Fruit fly (Drosophila melanogaster) whole organism, wandering third instar larva: ENCODE data around the gene CG6508.

Experiments used
- Abd-B ChIP-seq: fragments of >200 bp; optimal IDR thresholded peaks from 2 replicates; lab custom pipeline; 2017; ENCODE audit warnings: missing biosample characterization, missing genetic modification characterization
- CG32264 ChIP-seq: fragments of 200-800 bp; sonication (Bioruptor generic); optimal IDR thresholded peaks from 2 replicates; lab custom pipeline; 2016; ENCODE audit warnings: missing biosample characterization, missing genetic modification characterization
- CG9705 ChIP-seq: fragments of 200-800 bp; sonication (Bioruptor generic); optimal IDR thresholded peaks from 2 replicates; lab custom pipeline; 2018; ENCODE audit warnings: missing biosample characterization, mild to moderate bottlenecking, missing genetic modification characterization
- Dfd ChIP-seq: fragments of >200 bp; optimal IDR thresholded peaks from 2 replicates; lab custom pipeline; 2017; ENCODE audit warnings: missing biosample characterization, missing genetic modification characterization
- Dif ChIP-seq: fragments of 200-275, 200-300 bp; sonication (Bioruptor generic); optimal IDR thresholded peaks from 2 replicates; lab custom pipeline; 2018; ENCODE audit warnings: missing biosample characterization, missing genetic modification characterization; ENCODE audit not compliant: partially characterized antibody
- GATAd ChIP-seq: sonication (Bioruptor generic); optimal IDR thresholded peaks from 2 replicates; lab custom pipeline; 2016; ENCODE audit warnings: missing biosample characterization, missing genetic modification characterization
- HLH106 ChIP-seq: fragments of 200-800 bp; optimal IDR thresholded peaks from 3 replicates; lab custom pipeline; 2019; ENCODE audit warnings: missing biosample characterization, mild to moderate bottlenecking, missing genetic modification characterization, moderate library complexity
- Hnf4 ChIP-seq: fragments of 200-800 bp; sonication (Bioruptor generic); optimal IDR thresholded peaks from 2 replicates; lab custom pipeline; 2016; ENCODE audit warnings: missing biosample characterization, mild to moderate bottlenecking, missing genetic modification characterization
- Hr78 ChIP-seq: fragments of >200 bp; optimal IDR thresholded peaks from 2 replicates; lab custom pipeline; 2017; ENCODE audit warnings: missing biosample characterization, missing genetic modification characterization
- Jra ChIP-seq: sonication (Bioruptor generic); optimal IDR thresholded peaks from 2 replicates; lab custom pipeline; 2016; ENCODE audit warnings: missing biosample characterization, missing genetic modification characterization
- Mio ChIP-seq: sonication (Bioruptor generic); optimal IDR thresholded peaks from 2 replicates; lab custom pipeline; 2016; ENCODE audit warnings: missing biosample characterization, missing genetic modification characterization
- Myc ChIP-seq: fragments of >200 bp; optimal IDR thresholded peaks from 2 replicates; lab custom pipeline; 2017
- N ChIP-seq: fragments of >200 bp; optimal IDR thresholded peaks from 2 replicates; lab custom pipeline; 2018; ENCODE audit warnings: missing biosample characterization, missing external identifiers, missing genetic modification characterization
- OdsH ChIP-seq: fragments of 200-800 bp; sonication (Bioruptor generic); optimal IDR thresholded peaks from 2 replicates; lab custom pipeline; 2016; ENCODE audit warnings: missing biosample characterization, mild to moderate bottlenecking, missing genetic modification characterization
- Rel ChIP-seq, 2 experiments: fragments of 200-800 bp; sonication (Bioruptor generic) in 1 of 2; optimal IDR thresholded peaks; 2 replicates in 1 of 2; 3 replicates in 1 of 2; lab custom pipeline; 2016 to 2019; ENCODE audit warnings: mild to moderate bottlenecking in 2 of 2, missing biosample characterization in 2 of 2, missing genetic modification characterization in 2 of 2, moderate library complexity in 1 of 2
- Sp1 ChIP-seq: fragments of 200-800 bp; sonication (Bioruptor generic); optimal IDR thresholded peaks from 3 replicates; lab custom pipeline; 2019; ENCODE audit warnings: missing biosample characterization, mild to moderate bottlenecking, missing genetic modification characterization, moderate library complexity
- Vsx2 ChIP-seq: fragments of 200-300, 225-300 bp; sonication (Bioruptor generic); optimal IDR thresholded peaks from 2 replicates; lab custom pipeline; 2018; ENCODE audit warnings: missing biosample characterization, missing genetic modification characterization; ENCODE audit not compliant: partially characterized antibody
- br ChIP-seq: fragments of 200-800 bp; sonication (Bioruptor generic); optimal IDR thresholded peaks from 2 replicates; lab custom pipeline; 2016; ENCODE audit warnings: missing biosample characterization, missing genetic modification characterization
- brk ChIP-seq: fragments of 200-800 bp; sonication (Bioruptor generic); optimal IDR thresholded peaks from 2 replicates; lab custom pipeline; 2016; ENCODE audit warnings: missing biosample characterization, mild to moderate bottlenecking, missing genetic modification characterization
- dl ChIP-seq, 2 experiments: fragments of 175-275, 200-275 bp in 1 of 2; fragments of 200-275 bp in 1 of 2; sonication (Bioruptor generic); optimal IDR thresholded peaks; lab custom pipeline; 2018; ENCODE audit warnings: mild to moderate bottlenecking in 2 of 2, missing biosample characterization in 2 of 2, missing genetic modification characterization in 2 of 2, moderate library complexity in 2 of 2; ENCODE audit not compliant: partially characterized antibody in 2 of 2, insufficient read depth in 1 of 2
- dmrt93B ChIP-seq: fragments of 200-800 bp; sonication (Bioruptor generic); optimal IDR thresholded peaks from 2 replicates; lab custom pipeline; 2018; ENCODE audit warnings: missing biosample characterization, mild to moderate bottlenecking, missing genetic modification characterization
- dsf ChIP-seq: sonication (Bioruptor generic); optimal IDR thresholded peaks from 2 replicates; lab custom pipeline; 2016; ENCODE audit warnings: missing biosample characterization, missing genetic modification characterization, borderline replicate concordance
- ey ChIP-seq: fragments of 200-800 bp; sonication (Bioruptor generic); optimal IDR thresholded peaks from 2 replicates; lab custom pipeline; 2016; ENCODE audit warnings: missing biosample characterization, missing genetic modification characterization
- foxo ChIP-seq, 2 experiments: fragments of 200-800 bp; sonication (Bioruptor generic); optimal IDR thresholded peaks; 2 replicates in 1 of 2; 3 replicates in 1 of 2; lab custom pipeline; 2016 to 2017; ENCODE audit warnings: missing biosample characterization in 2 of 2, missing genetic modification characterization in 2 of 2
- fru ChIP-seq: fragments of 200-800 bp; sonication (Bioruptor generic); optimal IDR thresholded peaks from 3 replicates; lab custom pipeline; 2016; ENCODE audit warnings: missing biosample characterization, mild to moderate bottlenecking, missing genetic modification characterization
- h ChIP-seq: fragments of 200-800 bp; sonication (Bioruptor generic); optimal IDR thresholded peaks from 3 replicates; lab custom pipeline; 2016; ENCODE audit warnings: missing biosample characterization, mild to moderate bottlenecking, missing genetic modification characterization
- jim ChIP-seq: fragments of 175-275, 200-325 bp; sonication (Bioruptor generic); optimal IDR thresholded peaks from 2 replicates; lab custom pipeline; 2016; ENCODE audit warnings: missing biosample characterization, mild to moderate bottlenecking, missing genetic modification characterization
- lola ChIP-seq: fragments of >200 bp; optimal IDR thresholded peaks from 2 replicates; lab custom pipeline; 2017; ENCODE audit warnings: missing biosample characterization, missing genetic modification characterization
- pan ChIP-seq: fragments of >200 bp; optimal IDR thresholded peaks from 2 replicates; lab custom pipeline; 2017
- psq ChIP-seq: fragments of 200-800 bp; sonication (Bioruptor generic); optimal IDR thresholded peaks from 3 replicates; lab custom pipeline; 2017; ENCODE audit warnings: missing biosample characterization, mild to moderate bottlenecking, missing genetic modification characterization, moderate library complexity
- sage ChIP-seq: fragments of 200-800 bp; sonication (Bioruptor generic); optimal IDR thresholded peaks from 2 replicates; lab custom pipeline; 2016; ENCODE audit warnings: missing biosample characterization, mild to moderate bottlenecking, missing genetic modification characterization
- sv ChIP-seq: fragments of 200-800 bp; sonication (Bioruptor generic); optimal IDR thresholded peaks from 3 replicates; lab custom pipeline; 2016; ENCODE audit warnings: missing biosample characterization, missing genetic modification characterization
- usp ChIP-seq: fragments of >200 bp; optimal IDR thresholded peaks from 2 replicates; lab custom pipeline; 2017; ENCODE audit warnings: missing biosample characterization, missing genetic modification characterization
- woc ChIP-seq: sonication (Bioruptor generic); optimal IDR thresholded peaks from 2 replicates; lab custom pipeline; 2016; ENCODE audit warnings: missing biosample characterization, mild to moderate bottlenecking, missing genetic modification characterization

Gene CG6508

DNA sequence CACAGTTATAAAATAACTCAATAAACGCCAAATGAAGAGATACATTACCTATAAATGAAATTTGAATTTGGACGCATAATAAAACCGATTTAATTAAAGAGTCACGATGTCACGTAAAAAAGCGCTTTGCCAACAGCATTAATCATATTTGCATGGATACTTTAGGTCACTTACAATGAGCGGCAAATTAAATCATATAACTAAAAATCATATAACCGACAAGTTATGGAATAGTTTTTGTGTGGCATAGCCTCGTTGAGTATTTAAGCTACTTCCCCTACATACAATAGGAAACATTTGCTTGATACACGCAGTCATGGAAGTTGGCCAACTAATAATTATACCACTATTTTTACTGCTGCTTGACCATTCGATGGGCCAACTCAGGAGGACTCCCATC is at the start of gene CG6508:
TSS of gene CG6508 (plus strand) at position 301 of the 400 bp plus-strand sequence.
- TF ChIP-seq foxo (GFP tag; optimal IDR thresholded peaks at IDR 0.05; lab: Kevin White, UChicago) (no peak), N (GFP tag; lab: Kevin White, UChicago) (no peak), CG9705 (no peak), dl (GFP tag; optimal IDR thresholded peaks at IDR 0.05; lab: Kevin White, UChicago; ENCODE audit: insufficient read depth in 1 of 2, partially characterized antibody in 2 of 2) (no peak), ey (GFP tag; lab: Kevin White, UChicago) (no peak), Hr78 (GFP tag; lab: Kevin White, UChicago) (no peak), woc (GFP tag; lab: Kevin White, UChicago) (no peak), h (GFP tag; lab: Kevin White, UChicago) (no peak), HLH106 (no peak), br (no peak), usp (GFP tag; lab: Kevin White, UChicago) (no peak), Sp1 (GFP tag; lab: Kevin White, UChicago) (no peak), psq (GFP tag; lab: Kevin White, UChicago) (no peak), Dif (GFP tag; lab: Kevin White, UChicago) (no peak), fru (GFP tag; lab: Kevin White, UChicago) (no peak), Vsx2 (GFP tag; lab: Kevin White, UChicago) (no peak)
- TF ChIP-seq, all 38 proteins: peak for 0

dm6 chr2L:10769708-10770107 is 49.2 kb upstream of the CG6508 start, which contains the start of gene CG6724:
TSS of gene CG6724 (minus strand) at chr2L:10769952.
- TF ChIP-seq lola = no peak
- TF ChIP-seq CG32264 (GFP tag; lab: Kevin White, UChicago) = no peak
- TF ChIP-seq br = no peak
- no peak for TF ChIP-seq OdsH
- no peak for TF ChIP-seq fru (GFP tag; lab: Kevin White, UChicago)
- TF ChIP-seq usp (GFP tag; lab: Kevin White, UChicago) = no peak
- TF ChIP-seq dmrt93B (GFP tag; lab: Kevin White, UChicago) = no peak
- no peak for TF ChIP-seq ey (GFP tag; lab: Kevin White, UChicago)
- no peak for TF ChIP-seq pan (lab: Kevin White, UChicago)
- TF ChIP-seq GATAd (GFP tag; lab: Kevin White, UChicago) = no peak
- no peak for TF ChIP-seq sage (GFP tag; lab: Kevin White, UChicago)

dm6 chr2L:10770568-10770967 is 48.3 kb upstream of the CG6508 start, which contains the start of gene CG17127:
TSS of gene CG17127 (plus strand) at chr2L:10770868.
- TF ChIP-seq Myc (lab: Kevin White, UChicago) = no peak
- no peak for TF ChIP-seq Hnf4 (GFP tag; lab: Kevin White, UChicago)

- TF ChIP-seq OdsH (no peak), fru (GFP tag; lab: Kevin White, UChicago) (no peak), usp (GFP tag; lab: Kevin White, UChicago) (no peak), Rel (GFP tag; optimal IDR thresholded peaks at IDR 0.05; lab: Kevin White, UChicago) (no peak), Rel (tag; optimal IDR thresholded peaks at IDR 0.05; lab: Kevin White, UChicago) (no peak), Vsx2 (GFP tag; lab: Kevin White, UChicago) (no peak), jim (GFP tag; lab: Kevin White, UChicago) (no peak)
Measured at dm6 chr2L:10774041-10774440, 44.9 kb upstream of the CG6508 start.

DNA sequence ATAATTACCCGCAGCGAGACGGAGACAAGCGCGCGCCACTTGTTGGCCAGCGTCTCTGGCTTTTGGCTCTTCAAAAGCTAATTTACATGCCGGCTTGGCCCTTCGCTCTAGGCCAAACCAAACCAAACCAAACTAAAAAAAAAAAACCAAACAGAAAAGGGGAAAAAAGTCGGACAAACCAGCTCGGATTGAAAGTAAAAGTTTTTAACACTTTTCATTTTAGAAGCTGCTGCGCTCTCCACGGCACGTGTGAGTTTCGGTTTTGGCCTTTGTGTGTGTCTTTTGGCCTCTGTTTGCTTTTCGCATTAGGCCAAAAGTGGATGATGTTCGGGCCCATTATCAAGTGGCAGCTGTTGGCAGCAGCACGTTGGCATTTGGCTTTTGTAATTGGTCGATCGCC is 37.7 kb upstream of the CG6508 start:
- TF ChIP-seq brk (GFP tag; lab: Kevin White, UChicago) (no peak), Mio (GFP tag; lab: Kevin White, UChicago) (no peak), h (GFP tag; lab: Kevin White, UChicago) (no peak), GATAd (GFP tag; lab: Kevin White, UChicago) (no peak), OdsH (no peak), Sp1 (GFP tag; lab: Kevin White, UChicago) (no peak), psq (GFP tag; lab: Kevin White, UChicago) (no peak)
- TF ChIP-seq, all 38 proteins: peak for 0

DNA sequence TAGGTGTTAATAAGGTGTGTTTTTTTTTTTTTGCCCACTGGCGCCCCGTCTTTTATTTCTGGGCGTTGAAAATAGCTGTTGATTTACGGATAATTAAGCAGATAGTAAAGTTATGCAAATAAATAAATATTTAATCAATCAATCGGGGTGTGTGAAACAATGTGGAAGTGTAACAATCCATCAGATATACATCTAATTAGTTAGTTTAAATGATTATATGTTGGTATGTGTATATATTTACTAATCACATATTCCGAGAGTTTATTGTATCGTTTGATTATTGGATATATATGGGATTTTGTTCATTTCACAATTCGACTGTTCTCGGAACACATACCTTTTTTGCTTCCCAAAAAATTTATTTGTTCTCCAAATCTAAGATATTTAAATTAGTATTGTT is 29.0 kb upstream of the CG6508 start, which contains the start of gene CG31870:
TSS of gene CG31870 (plus strand) at position 301 of the 400 bp plus-strand sequence.
- TF ChIP-seq woc (GFP tag; lab: Kevin White, UChicago) = no peak
- no peak for TF ChIP-seq dsf (GFP tag; lab: Kevin White, UChicago)
- TF ChIP-seq Abd-B = no peak
- no peak for TF ChIP-seq CG32264 (GFP tag; lab: Kevin White, UChicago)
- no peak for TF ChIP-seq Dfd (GFP tag; lab: Kevin White, UChicago)
- TF ChIP-seq psq (GFP tag; lab: Kevin White, UChicago) = no peak
- no peak for TF ChIP-seq GATAd (GFP tag; lab: Kevin White, UChicago)
- TF ChIP-seq usp (GFP tag; lab: Kevin White, UChicago) = no peak
- TF ChIP-seq Hnf4 (GFP tag; lab: Kevin White, UChicago) = no peak
- no peak for TF ChIP-seq N (GFP tag; lab: Kevin White, UChicago)
- no peak for TF ChIP-seq foxo (GFP tag; optimal IDR thresholded peaks at IDR 0.05; lab: Kevin White, UChicago)
- TF ChIP-seq sage (GFP tag; lab: Kevin White, UChicago) = no peak
- TF ChIP-seq Sp1 (GFP tag; lab: Kevin White, UChicago) = no peak
- no peak for TF ChIP-seq HLH106
- no peak for TF ChIP-seq Dif (GFP tag; lab: Kevin White, UChicago)
- TF ChIP-seq sv (GFP tag; lab: Kevin White, UChicago) = no peak
- TF ChIP-seq Jra = no peak
- TF ChIP-seq br = no peak
